Fruit fly (Drosophila melanogaster): Measurements from ENCODE around the gene TyrR.

The TyrR gene

DNA sequence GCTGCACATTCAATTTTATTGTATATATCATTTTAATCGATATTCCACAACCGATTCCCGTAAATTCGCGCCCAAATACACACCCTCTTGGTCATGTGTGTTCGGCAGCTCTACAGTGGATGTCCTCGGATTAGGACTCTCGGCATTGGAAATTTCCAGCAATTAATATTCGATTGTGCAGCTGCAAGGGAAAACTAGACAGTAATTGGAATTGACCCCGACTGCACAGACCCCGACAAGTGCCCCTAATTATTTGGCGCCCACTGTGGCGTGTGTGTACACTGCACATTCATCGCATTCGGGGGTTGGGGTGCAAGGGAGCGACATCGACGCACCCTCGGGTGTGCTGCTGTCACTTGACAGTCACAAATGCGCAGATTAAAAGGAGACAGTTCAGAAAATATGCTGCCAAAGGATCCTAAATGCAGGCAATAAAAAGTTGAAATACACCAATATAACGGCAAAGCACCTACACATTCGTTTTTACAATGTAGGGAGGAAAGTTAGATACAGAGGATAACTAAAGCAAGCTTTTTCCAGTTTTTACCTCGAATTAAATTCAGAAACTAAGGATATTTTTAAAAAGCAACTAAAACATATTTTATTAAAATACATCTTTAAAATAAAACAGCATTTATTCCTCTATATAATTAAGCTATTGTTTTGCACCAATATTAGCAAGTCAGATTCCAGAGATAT, 54.1 kb downstream of the TyrR start:
- TF ChIP-seq ovo (GFP tag; optimal IDR thresholded peaks at IDR 0.05) = no peak
- TF ChIP-seq Mnt (GFP tag; optimal IDR thresholded peaks at IDR 0.05) = no peak
- TF ChIP-seq Hr96 (GFP tag; optimal IDR thresholded peaks at IDR 0.05) = no peak
- no peak for TF ChIP-seq CG7045 (GFP tag; optimal IDR thresholded peaks at IDR 0.05)
- TF ChIP-seq toe (GFP tag; optimal IDR thresholded peaks at IDR 0.05) = no peak
- TF ChIP-seq pad (GFP tag; optimal IDR thresholded peaks at IDR 0.05) = no peak
- no peak for TF ChIP-seq CG7101 (tag; optimal IDR thresholded peaks at IDR 0.05)
- no peak for TF ChIP-seq CG12768 (GFP tag; optimal IDR thresholded peaks at IDR 0.05)
- no peak for TF ChIP-seq cic (GFP tag; optimal IDR thresholded peaks at IDR 0.05)
- TF ChIP-seq CG11617 (GFP tag; optimal IDR thresholded peaks at IDR 0.05) = no peak
- no peak for TF ChIP-seq Crg-1 (GFP tag; optimal IDR thresholded peaks at IDR 0.05)
- no peak for TF ChIP-seq CG1620 (GFP tag; optimal IDR thresholded peaks at IDR 0.05)

dm6 chr3R:17707799-17708198, 55.2 kb downstream of the TyrR start:
- no peak for TF ChIP-seq CG5204 (GFP tag; optimal IDR thresholded peaks at IDR 0.05)
- no peak for TF ChIP-seq toe (GFP tag; optimal IDR thresholded peaks at IDR 0.05)
- no peak for TF ChIP-seq CG11617 (GFP tag; optimal IDR thresholded peaks at IDR 0.05)
- TF ChIP-seq CG33017 (tag; optimal IDR thresholded peaks at IDR 0.05) = no peak
- TF ChIP-seq tj (GFP tag; optimal IDR thresholded peaks at IDR 0.05) = no peak
- TF ChIP-seq Mnt (GFP tag; optimal IDR thresholded peaks at IDR 0.05) = no peak
- no peak for TF ChIP-seq CG14711 (tag; optimal IDR thresholded peaks at IDR 0.05)
- TF ChIP-seq CG1620 (GFP tag; optimal IDR thresholded peaks at IDR 0.05) = no peak
- TF ChIP-seq CG7045 (GFP tag; optimal IDR thresholded peaks at IDR 0.05) = no peak
- no peak for TF ChIP-seq pad (GFP tag; optimal IDR thresholded peaks at IDR 0.05)
- TF ChIP-seq cnc (optimal IDR thresholded peaks at IDR 0.05) = no peak
- no peak for TF ChIP-seq kay (GFP tag; ENCODE audit: borderline replicate concordance)
- TF ChIP-seq CG12768 (GFP tag; optimal IDR thresholded peaks at IDR 0.05) = no peak
- no peak for TF ChIP-seq Hr96 (GFP tag; optimal IDR thresholded peaks at IDR 0.05)
- TF ChIP-seq CG7101 (tag; optimal IDR thresholded peaks at IDR 0.05) = no peak
- TF ChIP-seq ovo (GFP tag; optimal IDR thresholded peaks at IDR 0.05) = no peak

- TF ChIP-seq cic (GFP tag; optimal IDR thresholded peaks at IDR 0.05) = peak; percentile 64
- TF ChIP-seq pad (GFP tag; optimal IDR thresholded peaks at IDR 0.05) = no peak
Measured at dm6 chr3R:17706971-17707406, 56.0 kb downstream of the TyrR start.

DNA sequence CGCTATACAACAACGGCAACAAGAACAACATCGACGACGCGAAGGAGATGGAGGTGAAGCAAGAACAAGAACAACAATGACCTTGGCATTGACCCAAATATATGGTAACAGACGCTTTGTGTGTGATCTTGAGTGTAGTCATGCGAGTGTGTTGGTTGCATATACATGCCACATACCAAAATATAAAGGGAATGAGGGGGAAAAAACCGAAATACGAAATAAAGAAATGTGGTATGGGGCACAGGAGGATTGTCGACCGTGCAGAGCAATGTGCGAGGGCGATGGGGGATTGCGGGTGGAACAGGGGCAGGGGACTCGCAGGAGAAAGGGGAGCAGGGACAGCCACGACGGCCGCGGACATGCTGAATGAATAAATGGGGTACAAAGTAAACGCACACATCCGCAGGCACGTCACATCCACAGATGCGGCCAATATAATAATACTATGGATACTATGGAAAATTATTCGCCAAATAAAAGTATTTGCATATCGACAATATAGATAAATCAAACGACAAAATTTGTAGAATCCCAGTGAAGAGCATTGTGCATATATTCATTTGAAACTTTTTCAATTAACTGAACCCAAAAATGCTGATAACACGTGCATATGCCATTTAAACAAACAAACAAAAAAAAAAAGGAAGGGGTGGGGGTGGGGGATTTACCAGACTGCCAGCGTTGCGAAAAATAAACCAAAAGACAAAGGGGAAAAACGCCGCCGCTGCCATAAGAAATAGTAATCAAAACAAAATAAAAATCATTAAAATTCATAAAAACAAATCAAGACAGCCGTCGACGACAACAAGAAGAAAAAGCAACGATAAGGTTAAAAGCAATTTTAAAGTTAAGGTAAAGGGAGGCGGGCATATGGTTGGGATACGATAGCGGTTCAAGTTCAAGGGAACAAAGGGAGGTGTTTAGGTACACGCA, 56.8 kb downstream of the TyrR start:
- TF ChIP-seq toe (GFP tag; optimal IDR thresholded peaks at IDR 0.05) (no peak), CG5204 (GFP tag; optimal IDR thresholded peaks at IDR 0.05) (no peak), bab1 (GFP tag; optimal IDR thresholded peaks at IDR 0.05) (no peak), CG7101 (tag; optimal IDR thresholded peaks at IDR 0.05) (no peak), cnc (optimal IDR thresholded peaks at IDR 0.05) (no peak), CG33017 (tag; optimal IDR thresholded peaks at IDR 0.05) (no peak), Mnt (GFP tag; optimal IDR thresholded peaks at IDR 0.05) (peak; percentile 53), CG11617 (GFP tag; optimal IDR thresholded peaks at IDR 0.05) (no peak), CG14711 (tag; optimal IDR thresholded peaks at IDR 0.05) (no peak), tj (GFP tag; optimal IDR thresholded peaks at IDR 0.05) (peak; percentile 98), ovo (GFP tag; optimal IDR thresholded peaks at IDR 0.05) (no peak), Crg-1 (GFP tag; optimal IDR thresholded peaks at IDR 0.05) (no peak), cic (GFP tag; optimal IDR thresholded peaks at IDR 0.05) (no peak), CG7045 (GFP tag; optimal IDR thresholded peaks at IDR 0.05) (no peak), kay (GFP tag; ENCODE audit: borderline replicate concordance) (no peak), CG12768 (GFP tag; optimal IDR thresholded peaks at IDR 0.05) (no peak), Hr96 (GFP tag; optimal IDR thresholded peaks at IDR 0.05) (no peak), Clk (GFP tag; optimal IDR thresholded peaks at IDR 0.05) (no peak), CG1620 (GFP tag; optimal IDR thresholded peaks at IDR 0.05) (no peak), pad (GFP tag; optimal IDR thresholded peaks at IDR 0.05) (peak; percentile 11)

DNA sequence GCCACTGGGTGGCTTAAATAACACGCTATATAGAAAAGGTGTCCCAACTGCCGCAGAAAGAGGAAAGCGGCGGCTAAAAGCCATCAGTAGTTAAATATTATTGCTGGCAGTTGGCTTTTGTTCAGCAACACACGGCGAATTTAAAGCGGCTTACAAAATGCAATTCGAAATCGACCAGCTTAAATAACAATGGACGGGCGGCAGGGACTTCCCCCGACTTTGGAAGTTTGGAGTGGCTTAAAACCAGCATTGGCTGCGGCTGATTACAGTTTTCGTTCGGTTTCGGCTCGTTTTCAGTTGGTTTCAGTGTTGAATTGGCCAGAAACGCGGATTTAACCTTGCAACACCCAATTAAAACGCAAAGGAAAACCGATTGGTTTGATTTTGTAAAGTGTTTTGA, 57.8 kb downstream of the TyrR start:
- TF ChIP-seq toe (GFP tag; optimal IDR thresholded peaks at IDR 0.05) = no peak
- no peak for TF ChIP-seq tj (GFP tag; optimal IDR thresholded peaks at IDR 0.05)
- TF ChIP-seq cnc (optimal IDR thresholded peaks at IDR 0.05) = no peak
- TF ChIP-seq Hr96 (GFP tag; optimal IDR thresholded peaks at IDR 0.05) = no peak
- TF ChIP-seq CG7101 (tag; optimal IDR thresholded peaks at IDR 0.05) = no peak
- no peak for TF ChIP-seq CG11617 (GFP tag; optimal IDR thresholded peaks at IDR 0.05)
- no peak for TF ChIP-seq Mnt (GFP tag; optimal IDR thresholded peaks at IDR 0.05)
- no peak for TF ChIP-seq bab1 (GFP tag; optimal IDR thresholded peaks at IDR 0.05)
- TF ChIP-seq CG5204 (GFP tag; optimal IDR thresholded peaks at IDR 0.05) = no peak
- TF ChIP-seq CG33017 (tag; optimal IDR thresholded peaks at IDR 0.05) = no peak

dm6 chr3R:17704538-17704854, 58.5 kb downstream of the TyrR start:
- TF ChIP-seq tj (GFP tag; optimal IDR thresholded peaks at IDR 0.05) (peak; percentile 60), bab1 (GFP tag; optimal IDR thresholded peaks at IDR 0.05) (no peak), CG12768 (GFP tag; optimal IDR thresholded peaks at IDR 0.05) (no peak), CG1620 (GFP tag; optimal IDR thresholded peaks at IDR 0.05) (no peak), Mnt (GFP tag; optimal IDR thresholded peaks at IDR 0.05) (no peak), Clk (GFP tag; optimal IDR thresholded peaks at IDR 0.05) (no peak), cnc (optimal IDR thresholded peaks at IDR 0.05) (no peak), CG14711 (tag; optimal IDR thresholded peaks at IDR 0.05) (no peak)

Measured in whole organism, adult.